Worm (Caenorhabditis elegans) whole organism, mixed stage, embryonic: ENCODE measurements around the gene srx-54.

Source experiments
- ceh-83 ChIP-seq: fragments of 200-800 bp; sonication (Bioruptor generic); optimal IDR thresholded peaks from 2 replicates; lab custom pipeline; 2018; ENCODE audit warnings: mild to moderate bottlenecking, missing genetic modification characterization, missing compliant biosample characterization
- drap-1 ChIP-seq: fragments of 200-800 bp; sonication (Bioruptor generic); optimal IDR thresholded peaks from 3 replicates; lab custom pipeline; 2018; ENCODE audit warnings: mild to moderate bottlenecking, missing genetic modification characterization, missing compliant biosample characterization
- elt-1 ChIP-seq: sonication (generic microtip); optimal IDR thresholded peaks from 2 replicates; lab custom pipeline; 2017; ENCODE audit warnings: missing genetic modification characterization, mild to moderate bottlenecking, missing compliant biosample characterization, antibody characterized with exemption, moderate library complexity, borderline replicate concordance; ENCODE audit not compliant: insufficient read depth
- elt-3 ChIP-seq: fragments of 150-350 bp; optimal IDR thresholded peaks from 2 replicates; lab custom pipeline; 2014; ENCODE audit warnings: missing biosample characterization, missing genetic modification characterization
- lsy-2 ChIP-seq: fragments of 150-350 bp; optimal IDR thresholded peaks from 2 replicates; lab custom pipeline; 2014; ENCODE audit warnings: missing biosample characterization, missing genetic modification characterization
- mep-1 ChIP-seq: fragments of 150-350 bp; optimal IDR thresholded peaks from 2 replicates; lab custom pipeline; 2017; ENCODE audit warnings: missing biosample characterization, missing genetic modification reagents, missing genetic modification characterization, inconsistent platforms
- snpc-4 ChIP-seq: fragments of 150-350 bp; optimal IDR thresholded peaks from 2 replicates; lab custom pipeline; 2014; ENCODE audit warnings: missing biosample characterization, missing genetic modification characterization
- sptf-1 ChIP-seq: sonication (generic microtip); optimal IDR thresholded peaks from 2 replicates; lab custom pipeline; 2017; ENCODE audit warnings: mild to moderate bottlenecking, missing genetic modification characterization, moderate library complexity, missing compliant biosample characterization
- unc-39 ChIP-seq: fragments of 150-350 bp; optimal IDR thresholded peaks from 2 replicates; lab custom pipeline; 2014; ENCODE audit warnings: missing biosample characterization, missing genetic modification characterization
- ztf-11 ChIP-seq: fragments of 150-350 bp; optimal IDR thresholded peaks from 2 replicates; lab custom pipeline; 2014; ENCODE audit warnings: missing biosample characterization, missing genetic modification characterization

DNA sequence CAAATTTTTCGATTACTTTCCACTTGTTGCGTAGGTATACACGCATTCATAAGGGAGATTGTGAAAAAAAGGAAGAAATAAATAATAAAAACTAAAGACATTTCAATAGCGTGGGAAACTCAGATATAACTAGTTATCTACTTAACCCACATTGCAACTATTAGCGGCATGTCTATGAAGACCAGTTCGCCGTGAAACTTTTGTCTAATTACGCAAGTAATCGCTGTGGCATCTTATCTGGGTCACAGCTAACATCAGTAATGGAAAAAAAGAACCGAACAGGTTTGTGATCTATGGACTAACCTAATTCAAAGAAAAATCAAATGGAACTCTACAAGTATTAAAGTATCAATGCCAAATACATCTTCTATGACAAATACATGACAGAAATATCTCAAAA lies 38.2 kb downstream of the srx-54 start, which contains the start of gene clec-241:
- TF ChIP-seq snpc-4 (tag; lab: Kevin White, UChicago) (no peak), drap-1 (GFP tag; lab: Kevin White, UChicago) (no peak), elt-1 (no peak), mep-1 (tag; lab: Kevin White, UChicago) (no peak), lsy-2 (tag; lab: Kevin White, UChicago) (no peak), unc-39 (tag; lab: Kevin White, UChicago) (no peak), ceh-83 (GFP tag; lab: Kevin White, UChicago) (no peak), ztf-11 (tag; lab: Kevin White, UChicago) (no peak), sptf-1 (tag; lab: Kevin White, UChicago) (no peak), elt-3 (no peak)
